Worm (Caenorhabditis elegans): ENCODE results near the gene F28B12.6.
A peak's percentile ranks its signal among the peaks of the same experiment; 100 is the strongest.

Gene F28B12.6

DNA sequence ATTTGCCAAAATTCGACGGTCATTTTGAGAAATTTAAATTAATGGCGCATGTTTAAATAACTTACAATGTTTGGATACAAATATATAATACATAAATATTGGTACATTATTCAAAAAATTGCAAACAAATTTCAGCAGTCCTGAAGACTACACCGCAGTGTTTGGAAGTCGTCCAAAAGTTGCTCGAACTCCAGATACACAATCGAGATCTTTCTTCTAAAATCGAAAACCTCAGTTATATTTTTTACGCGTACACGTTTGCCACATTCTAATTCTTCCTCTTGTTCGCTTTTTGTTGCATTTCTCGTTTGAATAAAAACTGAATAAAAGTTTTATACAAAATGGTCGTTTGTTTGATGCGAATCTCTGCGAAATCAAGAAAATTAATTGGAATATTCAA, 36.4 kb upstream of the F28B12.6 start, which contains the start of gene tsp-18:
TSS of gene tsp-18 (plus strand) at position 301 of the 400 bp plus-strand sequence.
- no peak for TF ChIP-seq ztf-11 (tag; optimal IDR thresholded peaks at IDR 0.05)
- TF ChIP-seq nhr-21 (tag; optimal IDR thresholded peaks at IDR 0.05) = no peak
- TF ChIP-seq ama-1 (optimal IDR thresholded peaks at IDR 0.05) = no peak

DNA sequence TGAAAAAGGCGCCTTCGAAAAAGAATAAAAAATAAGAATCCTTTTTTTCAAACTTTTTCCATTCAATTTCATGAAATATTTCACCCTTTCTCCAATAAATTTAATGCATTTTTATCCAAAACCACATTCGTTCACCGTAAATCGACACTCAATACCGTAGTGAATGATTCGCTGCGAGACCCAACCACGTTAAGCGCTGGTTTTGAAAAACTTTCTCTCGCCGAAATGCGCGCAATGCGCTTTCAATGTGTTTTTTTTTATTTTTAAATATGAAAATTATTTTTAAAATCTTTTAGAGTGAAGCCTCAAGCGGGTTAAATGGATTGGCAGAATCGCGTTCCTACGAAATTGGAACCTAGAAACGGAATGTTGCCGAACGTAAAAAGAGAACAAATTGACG, 34.4 kb upstream of the F28B12.6 start, which contains the start of gene F59G1.8:
TSS of gene F59G1.8 (plus strand) at position 293 of the 400 bp plus-strand sequence.
- TF ChIP-seq aly-2 (tag; optimal IDR thresholded peaks at IDR 0.05) = no peak
- TF ChIP-seq ztf-4 (tag; optimal IDR thresholded peaks at IDR 0.05) = no peak
- TF ChIP-seq nhr-23 (tag; optimal IDR thresholded peaks at IDR 0.05) = no peak
- TF ChIP-seq C34F6.9 (tag; optimal IDR thresholded peaks at IDR 0.05) = no peak
- no peak for TF ChIP-seq sma-3 (GFP tag; optimal IDR thresholded peaks at IDR 0.05)
- TF ChIP-seq peb-1 (tag; optimal IDR thresholded peaks at IDR 0.05) = no peak
- TF ChIP-seq nhr-12 (tag; optimal IDR thresholded peaks at IDR 0.05) = no peak
- TF ChIP-seq unc-55 (GFP tag; optimal IDR thresholded peaks at IDR 0.05) = no peak
- TF ChIP-seq dmd-4 (tag; optimal IDR thresholded peaks at IDR 0.05) = no peak
- no peak for TF ChIP-seq nhr-237 (tag; optimal IDR thresholded peaks at IDR 0.05)

DNA sequence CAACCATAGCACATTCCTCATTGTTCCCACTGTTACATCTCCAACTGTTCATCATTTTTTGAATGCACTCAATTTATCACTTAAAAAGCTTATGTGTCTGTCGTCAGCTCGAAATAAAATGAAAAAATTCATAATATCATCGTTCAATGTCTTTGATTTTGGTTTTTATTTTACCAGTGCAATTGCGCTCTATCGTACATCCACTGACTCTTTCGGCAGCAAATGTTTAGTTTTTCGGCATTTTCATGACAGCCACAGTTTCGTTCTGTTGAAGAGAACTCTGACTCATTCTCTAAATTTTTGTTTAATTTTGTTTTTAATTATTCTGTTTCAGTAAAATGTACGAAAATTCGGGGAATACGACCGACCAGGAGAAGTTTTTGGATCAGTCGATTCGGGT, 33.2 kb upstream of the F28B12.6 start, which contains the start of gene vps-35:
TSS of gene vps-35 (plus strand) at position 335 of the 400 bp plus-strand sequence.
- TF ChIP-seq nhr-10 (tag; optimal IDR thresholded peaks at IDR 0.05) (no peak), nhr-129 (tag; optimal IDR thresholded peaks at IDR 0.05) (peak; percentile 57), gmeb-1 (tag; optimal IDR thresholded peaks at IDR 0.05) (no peak), R02D3.7 (tag; optimal IDR thresholded peaks at IDR 0.05) (no peak), nhr-12 (tag; optimal IDR thresholded peaks at IDR 0.05) (no peak), ama-1 (optimal IDR thresholded peaks at IDR 0.05) (no peak), fos-1 (tag; optimal IDR thresholded peaks at IDR 0.05) (peak; percentile 87), elt-3 (tag; optimal IDR thresholded peaks at IDR 0.05) (no peak), C34F6.9 (tag; optimal IDR thresholded peaks at IDR 0.05) (peak; percentile 54), lsy-2 (tag; optimal IDR thresholded peaks at IDR 0.05) (peak in 1 of 2 experiments; percentile 53), nhr-23 (tag; optimal IDR thresholded peaks at IDR 0.05) (no peak), unc-55 (GFP tag; optimal IDR thresholded peaks at IDR 0.05) (peak; percentile 57), ceh-82 (tag; optimal IDR thresholded peaks at IDR 0.05) (no peak), crh-2 (tag; optimal IDR thresholded peaks at IDR 0.05) (peak; percentile 27), zag-1 (tag; optimal IDR thresholded peaks at IDR 0.05) (no peak)

DNA sequence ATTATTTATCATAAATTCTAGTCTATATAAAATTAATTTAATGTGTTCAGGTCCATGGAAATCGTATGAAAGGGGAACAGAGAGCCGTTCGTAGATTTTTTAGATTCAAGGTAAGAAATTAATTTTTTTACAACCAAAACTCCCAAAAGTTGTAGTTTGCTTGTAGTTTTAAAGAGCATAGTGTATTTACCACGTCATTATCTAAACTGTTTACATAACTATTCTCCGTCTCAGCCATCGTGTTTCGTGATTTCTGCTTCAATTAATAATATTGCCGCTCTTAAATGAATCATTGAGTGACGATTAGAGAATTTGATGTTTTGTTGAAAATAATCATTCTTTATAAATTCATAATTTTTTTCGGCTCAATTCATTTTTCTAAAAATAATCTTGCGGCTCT, 29.4 kb upstream of the F28B12.6 start, which contains the start of gene cgt-3:
TSS of gene cgt-3 (plus strand) at position 51 of the 400 bp plus-strand sequence.
- TF ChIP-seq zag-1 (tag; optimal IDR thresholded peaks at IDR 0.05) (no peak), fos-1 (tag; optimal IDR thresholded peaks at IDR 0.05) (peak; percentile 53), nhr-11 (tag; optimal IDR thresholded peaks at IDR 0.05) (no peak), lsy-2 (tag; optimal IDR thresholded peaks at IDR 0.05) (no peak), F13H6.1 (tag; optimal IDR thresholded peaks at IDR 0.05) (no peak), lin-13 (GFP tag; optimal IDR thresholded peaks at IDR 0.05) (peak; percentile 13)

DNA sequence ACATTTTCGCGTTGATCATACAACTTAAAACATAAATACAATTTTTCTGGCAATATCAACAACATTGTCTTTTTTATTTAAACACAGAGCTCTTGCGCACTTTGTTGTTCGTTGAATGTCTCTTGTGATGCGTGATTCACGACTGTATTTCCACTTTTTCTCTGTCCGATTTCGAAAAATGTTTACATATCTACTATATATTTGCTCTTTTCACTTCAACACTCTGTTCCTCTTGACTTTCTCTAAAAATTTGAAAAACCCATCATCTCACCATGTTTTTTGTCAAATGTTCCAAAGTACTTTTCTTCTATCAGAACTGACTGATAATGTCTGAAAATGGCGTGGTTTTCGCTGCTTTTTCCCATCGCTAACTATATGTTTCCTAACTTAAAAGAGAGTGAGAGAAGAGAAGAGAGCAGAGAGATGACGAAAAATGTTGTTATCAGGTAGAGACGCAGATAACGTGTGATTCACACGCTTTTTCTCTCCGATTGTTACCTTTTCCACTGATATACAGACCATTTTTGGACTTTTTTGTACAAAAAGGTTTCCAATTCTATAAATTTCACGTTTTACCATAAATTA, 28.6 kb upstream of the F28B12.6 start:
- peak; percentile 40 for TF ChIP-seq nhr-129 (tag; optimal IDR thresholded peaks at IDR 0.05)
- peak; percentile 98 for TF ChIP-seq fos-1 (tag; optimal IDR thresholded peaks at IDR 0.05)
- TF ChIP-seq lin-39 (tag; optimal IDR thresholded peaks at IDR 0.05) = no peak
- peak; percentile 9 for TF ChIP-seq sma-3 (GFP tag; optimal IDR thresholded peaks at IDR 0.05)
- peak; percentile 49 for TF ChIP-seq sma-9 (GFP tag; optimal IDR thresholded peaks at IDR 0.05)
- TF ChIP-seq sma-9 (tag; optimal IDR thresholded peaks at IDR 0.05) = no peak
- TF ChIP-seq mbf-1 (tag; optimal IDR thresholded peaks at IDR 0.05) = no peak
- peak; percentile 68 for TF ChIP-seq crh-2 (tag; optimal IDR thresholded peaks at IDR 0.05)
- no peak for TF ChIP-seq egl-27 (tag; optimal IDR thresholded peaks at IDR 0.05)
- TF ChIP-seq F13H6.1 (tag; optimal IDR thresholded peaks at IDR 0.05) = peak; percentile 14

DNA sequence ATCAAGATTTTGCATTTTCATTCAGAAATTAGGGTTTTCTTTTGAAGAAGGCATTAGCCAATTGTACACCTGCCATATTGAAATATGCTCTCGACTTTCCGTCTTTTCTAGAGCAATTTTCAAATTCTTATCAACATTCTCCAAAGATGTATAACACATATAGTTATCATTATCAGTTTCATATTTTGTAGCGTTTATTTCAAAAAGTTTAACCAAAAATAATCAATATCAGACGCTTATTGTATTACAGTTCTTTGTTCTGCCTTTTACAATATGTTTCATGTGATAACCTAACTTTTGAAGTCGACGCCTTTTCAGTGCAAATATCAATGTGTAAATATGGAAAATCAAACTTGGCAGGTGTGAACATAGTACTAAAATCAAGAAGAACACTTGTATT, 26.8 kb upstream of the F28B12.6 start:
- peak; percentile 16 for TF ChIP-seq gmeb-1 (tag; optimal IDR thresholded peaks at IDR 0.05)
- no peak for TF ChIP-seq mab-5 (tag; optimal IDR thresholded peaks at IDR 0.05)
- TF ChIP-seq mdl-1 (tag; optimal IDR thresholded peaks at IDR 0.05) = no peak
- TF ChIP-seq crh-2 (tag; optimal IDR thresholded peaks at IDR 0.05) = peak; percentile 9
- no peak for TF ChIP-seq nhr-6 (tag; optimal IDR thresholded peaks at IDR 0.05)
- peak; percentile 50 for TF ChIP-seq fos-1 (tag; optimal IDR thresholded peaks at IDR 0.05)
- no peak for TF ChIP-seq nhr-10 (tag; optimal IDR thresholded peaks at IDR 0.05)
- no peak for TF ChIP-seq lin-13 (GFP tag; optimal IDR thresholded peaks at IDR 0.05)

All from whole organism, L2 larva.